Fruit fly (Drosophila melanogaster) whole organism, embryonic: ENCODE results near the gene CG13252.

Source experiments
- Aef1 ChIP-seq: fragments of 200-800 bp; sonication (Bioruptor generic); IDR thresholded peaks from 3 replicates; pipeline ENCODE4 v1.3.6; 2022; ENCODE audit warnings: missing biosample characterization, missing genetic modification characterization
- Atf6 ChIP-seq: fragments of 200-800 bp; sonication (Bioruptor generic); IDR thresholded peaks from 2 replicates; pipeline ENCODE4 v1.3.6; 2022; ENCODE audit warnings: missing biosample characterization, missing genetic modification characterization
- CG10267 ChIP-seq: fragments of 200-800 bp; sonication (Bioruptor generic); optimal IDR thresholded peaks from 2 replicates; lab custom pipeline; 2018; ENCODE audit warnings: missing biosample characterization, mild to moderate bottlenecking, missing genetic modification characterization, moderate library complexity
- CG12071 ChIP-seq: fragments of 200-800 bp; sonication (Bioruptor generic); optimal IDR thresholded peaks from 3 replicates; lab custom pipeline; 2018; ENCODE audit warnings: missing biosample characterization, mild to moderate bottlenecking, missing genetic modification characterization
- CG12769 ChIP-seq: fragments of 200-800 bp; sonication (Bioruptor generic); optimal IDR thresholded peaks from 2 replicates; lab custom pipeline; 2019; ENCODE audit warnings: missing biosample characterization, mild to moderate bottlenecking, missing genetic modification characterization, moderate library complexity
- CG13296 ChIP-seq: fragments of 200-800 bp; sonication (Bioruptor generic); optimal IDR thresholded peaks from 3 replicates; lab custom pipeline; 2018; ENCODE audit warnings: missing biosample characterization, mild to moderate bottlenecking, missing genetic modification characterization
- CG1647 ChIP-seq: fragments of 200-800 bp; sonication (Bioruptor generic); optimal IDR thresholded peaks from 3 replicates; lab custom pipeline; 2016; ENCODE audit warnings: missing biosample characterization, missing genetic modification characterization
- CG16863 ChIP-seq: fragments of 200-800 bp; sonication (Bioruptor generic); optimal IDR thresholded peaks from 3 replicates; lab custom pipeline; 2016; ENCODE audit warnings: missing biosample characterization, missing genetic modification characterization
- CG18476 ChIP-seq: fragments of 200-800 bp; sonication (Bioruptor generic); optimal IDR thresholded peaks from 2 replicates; lab custom pipeline; 2016; ENCODE audit warnings: missing biosample characterization, mild to moderate bottlenecking, missing genetic modification characterization
- CG4617 ChIP-seq: fragments of 200-800 bp; sonication (Bioruptor generic); optimal IDR thresholded peaks from 3 replicates; lab custom pipeline; 2016; ENCODE audit warnings: missing biosample characterization, missing genetic modification characterization, borderline replicate concordance
- CG4820 ChIP-seq: fragments of 200-800 bp; sonication (Bioruptor generic); optimal IDR thresholded peaks from 3 replicates; lab custom pipeline; 2016; ENCODE audit warnings: missing biosample characterization, missing genetic modification characterization
- CG5180 ChIP-seq: fragments of 200-800 bp; sonication (Bioruptor generic); optimal IDR thresholded peaks from 3 replicates; lab custom pipeline; 2017; ENCODE audit warnings: missing biosample characterization, missing genetic modification characterization, mild to moderate bottlenecking, moderate library complexity, missing genetic modification reagents
- CG9797 ChIP-seq: fragments of 200-800 bp; sonication (Bioruptor generic); optimal IDR thresholded peaks from 3 replicates; lab custom pipeline; 2018; ENCODE audit warnings: missing biosample characterization, mild to moderate bottlenecking, missing genetic modification characterization
- Eip74EF ChIP-seq, 2 experiments: fragments of 200-800 bp in 1 of 2; fragments of >200 bp in 1 of 2; sonication (Bioruptor generic) in 1 of 2; optimal IDR thresholded peaks; 2 replicates each; lab custom pipeline; 2017 to 2019; ENCODE audit warnings: missing biosample characterization in 2 of 2, missing genetic modification characterization in 2 of 2, mild to moderate bottlenecking in 1 of 2, moderate library complexity in 1 of 2
- Gsc ChIP-seq: fragments of 200-800 bp; sonication (Bioruptor generic); IDR thresholded peaks from 2 replicates; pipeline ENCODE4 v1.3.6; 2022; ENCODE audit warnings: missing biosample characterization, missing genetic modification characterization
- H2.0 ChIP-seq: fragments of 200-800 bp; sonication (Bioruptor generic); IDR thresholded peaks from 2 replicates; pipeline ENCODE4 v1.3.6; 2022; ENCODE audit warnings: missing biosample characterization, missing genetic modification characterization
- HmgZ ChIP-seq: fragments of 200-800 bp; sonication (Bioruptor generic); optimal IDR thresholded peaks from 2 replicates; lab custom pipeline; 2018; ENCODE audit warnings: missing biosample characterization, mild to moderate bottlenecking, missing genetic modification characterization
- Hr3 ChIP-seq: fragments of 200-800 bp; sonication (Bioruptor generic); optimal IDR thresholded peaks from 3 replicates; lab custom pipeline; 2016; ENCODE audit warnings: missing biosample characterization, missing genetic modification characterization
- Hsf ChIP-seq: fragments of 200-800 bp; sonication (Bioruptor generic); optimal IDR thresholded peaks from 3 replicates; lab custom pipeline; 2016; ENCODE audit warnings: missing biosample characterization, missing genetic modification characterization
- MTF-1 ChIP-seq: fragments of 200-800 bp; sonication (Bioruptor generic); optimal IDR thresholded peaks from 2 replicates; lab custom pipeline; 2018; ENCODE audit warnings: missing biosample characterization, mild to moderate bottlenecking, missing genetic modification characterization, borderline replicate concordance
- Neu2 ChIP-seq: fragments of 200-800 bp; sonication (Bioruptor generic); optimal IDR thresholded peaks from 3 replicates; lab custom pipeline; 2016; ENCODE audit warnings: missing biosample characterization, missing genetic modification characterization, borderline replicate concordance
- NfI ChIP-seq: fragments of 200-800 bp; sonication (Bioruptor generic); optimal IDR thresholded peaks from 3 replicates; lab custom pipeline; 2018; ENCODE audit warnings: missing biosample characterization, mild to moderate bottlenecking, missing genetic modification characterization, moderate library complexity
- Oli ChIP-seq: fragments of 200-800 bp; sonication (Bioruptor generic); optimal IDR thresholded peaks from 2 replicates; lab custom pipeline; 2018; ENCODE audit warnings: missing biosample characterization, mild to moderate bottlenecking, missing genetic modification characterization, moderate library complexity
- Sox100B ChIP-seq: fragments of 200-800 bp; sonication (Bioruptor generic); optimal IDR thresholded peaks from 3 replicates; lab custom pipeline; 2018; ENCODE audit warnings: missing biosample characterization, mild to moderate bottlenecking, missing genetic modification characterization
- Usf ChIP-seq: fragments of 200-800 bp; sonication (Bioruptor generic); optimal IDR thresholded peaks from 2 replicates; lab custom pipeline; 2017; ENCODE audit warnings: missing genotype, missing biosample characterization, missing genetic modification characterization
- ab ChIP-seq: fragments of 200-800 bp; sonication (Bioruptor generic); optimal IDR thresholded peaks from 2 replicates; lab custom pipeline; 2016; ENCODE audit warnings: missing biosample characterization, missing genetic modification characterization
- abd-A ChIP-seq: fragments of 200-800 bp; sonication (Bioruptor generic); optimal IDR thresholded peaks from 3 replicates; lab custom pipeline; 2019; ENCODE audit warnings: missing biosample characterization, mild to moderate bottlenecking, missing genetic modification characterization, moderate library complexity
- ash1 ChIP-seq: fragments of 200-800 bp; sonication (Bioruptor generic); optimal IDR thresholded peaks from 2 replicates; lab custom pipeline; 2018; ENCODE audit warnings: missing biosample characterization, mild to moderate bottlenecking, missing genetic modification characterization
- bbx ChIP-seq: fragments of 200-800 bp; sonication (Bioruptor generic); IDR thresholded peaks from 2 replicates; pipeline ENCODE4 v1.3.6; 2022; ENCODE audit warnings: missing biosample characterization, missing genetic modification characterization; ENCODE audit not compliant: partially characterized antibody
- btn ChIP-seq: fragments of 200-800 bp; sonication (Bioruptor generic); optimal IDR thresholded peaks from 2 replicates; lab custom pipeline; 2016; ENCODE audit warnings: missing biosample characterization, missing genetic modification characterization
- caup ChIP-seq: fragments of 200-800 bp; sonication (Bioruptor generic); optimal IDR thresholded peaks from 3 replicates; lab custom pipeline; 2017; ENCODE audit warnings: missing biosample characterization, mild to moderate bottlenecking, missing genetic modification characterization, moderate library complexity; ENCODE audit not compliant: severe bottlenecking
- chinmo ChIP-seq: fragments of 200-800 bp; sonication (Bioruptor generic); IDR thresholded peaks from 4 replicates; pipeline ENCODE4 v1.3.6; 2022; ENCODE audit warnings: missing biosample characterization, missing genetic modification characterization; ENCODE audit not compliant: partially characterized antibody
- da ChIP-seq: fragments of 200-800 bp; sonication (Bioruptor generic); optimal IDR thresholded peaks from 2 replicates; lab custom pipeline; 2016; ENCODE audit warnings: missing biosample characterization, missing genetic modification characterization
- disco-r ChIP-seq: fragments of 200-800 bp; sonication (Bioruptor generic); optimal IDR thresholded peaks from 2 replicates; lab custom pipeline; 2016; ENCODE audit warnings: missing biosample characterization, missing genetic modification characterization
- grau ChIP-seq: fragments of 200-800 bp; optimal IDR thresholded peaks from 3 replicates; lab custom pipeline; 2019; ENCODE audit warnings: missing biosample characterization, mild to moderate bottlenecking, missing genetic modification characterization, moderate library complexity
- pan ChIP-seq, 4 experiments: fragments of >200 bp in 3 of 4; fragments of 200-800 bp in 1 of 4; sonication (Bioruptor generic) in 1 of 4; optimal IDR thresholded peaks in 3 of 4; IDR thresholded peaks in 1 of 4; 2 replicates each; pipeline versions ENCODE4 v1.3.6 to Lab custom; 2017 to 2022; ENCODE audit warnings: missing biosample characterization in 2 of 4, missing genetic modification characterization in 2 of 4, mixed read lengths in 1 of 4
- pita ChIP-seq: fragments of 200-800 bp; sonication (Bioruptor generic); optimal IDR thresholded peaks from 2 replicates; lab custom pipeline; 2017; ENCODE audit warnings: missing biosample characterization, mild to moderate bottlenecking, missing genetic modification characterization
- sens-2 ChIP-seq: fragments of 200-800 bp; sonication (Bioruptor generic); IDR thresholded peaks from 2 replicates; pipeline ENCODE4 v1.3.6; 2022; ENCODE audit warnings: missing biosample characterization, missing genetic modification characterization
- so ChIP-seq: fragments of 200-800 bp; sonication (Bioruptor generic); IDR thresholded peaks from 3 replicates; pipeline ENCODE4 v1.3.6; 2022; ENCODE audit warnings: missing biosample characterization, missing genetic modification characterization
- toy ChIP-seq: fragments of 200-800 bp; sonication (Bioruptor generic); IDR thresholded peaks from 2 replicates; pipeline ENCODE4 v1.3.6; 2022; ENCODE audit warnings: missing biosample characterization, missing genetic modification characterization
- z ChIP-seq: fragments of 200-800 bp; sonication (Bioruptor generic); IDR thresholded peaks from 3 replicates; pipeline ENCODE4 v1.3.6; 2022; ENCODE audit warnings: missing biosample characterization, missing genetic modification characterization
- zf30C ChIP-seq: fragments of 200-800 bp; sonication (Bioruptor generic); optimal IDR thresholded peaks from 3 replicates; lab custom pipeline; 2018; ENCODE audit warnings: missing biosample characterization, mild to moderate bottlenecking, missing genetic modification characterization

CG13252 gene

DNA sequence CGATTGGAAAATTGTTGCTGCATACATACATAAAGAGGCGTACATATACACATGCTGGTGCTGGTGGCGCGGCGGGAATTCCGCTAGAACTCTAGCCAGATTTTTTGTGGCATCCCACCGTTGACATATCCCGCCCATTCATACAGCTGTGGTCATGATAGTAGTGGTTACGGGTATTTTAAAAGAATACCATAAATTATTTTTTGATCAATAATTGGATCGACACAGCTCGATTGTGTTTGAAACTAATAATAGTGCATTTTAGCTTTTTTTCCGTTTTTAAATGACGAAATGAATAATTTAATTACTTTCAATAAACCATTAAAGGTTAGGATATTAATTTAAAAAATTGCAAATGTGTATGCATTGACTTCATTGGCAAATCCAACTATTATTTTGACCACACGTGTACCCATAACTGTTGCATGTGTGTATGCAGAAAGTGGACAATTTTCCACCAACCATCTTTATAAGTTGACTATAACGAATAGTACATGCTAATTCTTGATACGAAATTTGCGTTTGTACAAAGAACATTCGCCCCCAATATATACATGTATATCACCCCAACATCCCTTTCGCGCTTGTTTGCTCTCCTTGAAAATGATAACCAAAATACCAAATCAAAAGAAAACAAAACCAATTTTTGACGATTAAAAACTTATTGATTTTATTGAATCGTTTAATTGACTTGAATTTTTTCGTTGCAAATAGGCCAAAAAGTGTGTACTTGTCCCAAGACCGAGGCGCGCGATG lies 41.7 kb downstream of the CG13252 start (continued):
- peak; percentile 58 for TF ChIP-seq CG16863 (GFP tag; lab: Kevin White, UChicago)
- TF ChIP-seq disco-r (GFP tag; lab: Kevin White, UChicago): peak; percentile 49
- TF ChIP-seq CG13296 (GFP tag; lab: Kevin White, UChicago): peak; percentile 60
- peak; percentile 63 for TF ChIP-seq HmgZ
- TF ChIP-seq ab (GFP tag; lab: Kevin White, UChicago): no peak
- TF ChIP-seq H2.0: peak; percentile 81
- no peak for TF ChIP-seq da (GFP tag; lab: Kevin White, UChicago)
- no peak for TF ChIP-seq Sox100B
- TF ChIP-seq CG4617 (GFP tag; lab: Kevin White, UChicago): peak; percentile 52
- TF ChIP-seq CG9797 (GFP tag; lab: Kevin White, UChicago): no peak
- TF ChIP-seq Hr3 (GFP tag; lab: Kevin White, UChicago): peak; percentile 56
- TF ChIP-seq so (GFP tag; lab: Robert Waterston, UW): peak; percentile 82; the same call in 2 of the 3 replicates
- TF ChIP-seq abd-A (tag; lab: Kevin White, UChicago): no peak
- TF ChIP-seq Oli: peak; percentile 76
- peak; percentile 57 for TF ChIP-seq MTF-1 (GFP tag; lab: Kevin White, UChicago)
- TF ChIP-seq Usf (GFP tag; lab: Kevin White, UChicago): peak; percentile 40
- peak; percentile 78 for TF ChIP-seq CG18476 (GFP tag; lab: Kevin White, UChicago)
- peak; percentile 85 for TF ChIP-seq CG12071 (GFP tag; lab: Kevin White, UChicago)
- TF ChIP-seq pita (GFP tag; lab: Kevin White, UChicago): no peak
- TF ChIP-seq btn (GFP tag; lab: Kevin White, UChicago): peak; percentile 65
- TF ChIP-seq ash1 (GFP tag; lab: Kevin White, UChicago): peak; percentile 52
- peak; percentile 46 for TF ChIP-seq CG1647

DNA sequence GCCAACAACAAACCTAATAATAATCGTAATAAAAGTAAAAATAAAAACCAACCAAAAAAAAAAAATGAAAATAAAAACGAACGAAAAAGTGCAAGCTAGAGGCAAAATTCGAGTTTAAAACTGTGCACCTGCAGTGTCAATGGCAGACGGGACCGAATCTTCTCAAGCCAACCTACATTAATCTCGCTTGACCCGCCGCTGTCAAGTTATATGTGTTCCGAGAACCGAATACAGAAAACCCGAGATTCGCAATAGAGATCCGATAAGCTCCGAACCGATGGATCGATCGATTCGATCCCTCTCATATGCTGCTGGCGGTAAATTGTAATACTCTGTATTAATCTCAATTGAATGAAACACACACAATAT lies 42.2 kb downstream of the CG13252 start:
- TF ChIP-seq pan (optimal IDR thresholded peaks at IDR 0.05; lab: Kevin White, UChicago) (no peak), pan (GFP tag; optimal IDR thresholded peaks at IDR 0.05 in 1 of 2, IDR thresholded peaks at IDR 0.05 in 1 of 2) (no peak), CG5180 (GFP tag; lab: Kevin White, UChicago) (no peak), Neu2 (GFP tag; lab: Kevin White, UChicago) (no peak), Aef1 (GFP tag; lab: Robert Waterston, UW) (no peak), zf30C (GFP tag; lab: Kevin White, UChicago) (no peak), sens-2 (GFP tag; lab: Robert Waterston, UW) (no peak), NfI (GFP tag; lab: Kevin White, UChicago) (no peak), CG12769 (tag; lab: Kevin White, UChicago) (no peak), Atf6 (no peak), toy (no peak), chinmo (GFP tag; lab: Robert Waterston, UW) (no peak), grau (no peak), Eip74EF (GFP tag; optimal IDR thresholded peaks at IDR 0.05; lab: Kevin White, UChicago) (no peak), z (GFP tag; lab: Robert Waterston, UW) (no peak), bbx (GFP tag; lab: Robert Waterston, UW) (no peak), Gsc (GFP tag; lab: Robert Waterston, UW) (no peak), CG4820 (GFP tag; lab: Kevin White, UChicago) (no peak), CG10267 (tag; lab: Kevin White, UChicago) (no peak), caup (GFP tag; lab: Kevin White, UChicago) (no peak), Hsf (no peak)
- TF ChIP-seq, all 482 proteins: peak for 0
